Fruit fly (Drosophila melanogaster) whole organism, embryonic: ENCODE measurements around the gene bero.

Experiments used
- B-H1 ChIP-seq: fragments of 200-800 bp; sonication (Bioruptor generic); IDR thresholded peaks from 3 replicates; pipeline ENCODE4 v1.3.6; 2022; ENCODE audit warnings: missing biosample characterization, missing genetic modification characterization
- C15 ChIP-seq: fragments of 200-800 bp; sonication (Bioruptor generic); IDR thresholded peaks from 3 replicates; pipeline ENCODE4 v1.3.6; 2022; ENCODE audit warnings: missing biosample characterization, missing genetic modification characterization
- CG10147 ChIP-seq: fragments of 200-800 bp; sonication (Bioruptor generic); optimal IDR thresholded peaks from 2 replicates; lab custom pipeline; 2019; ENCODE audit warnings: missing biosample characterization, mild to moderate bottlenecking, missing genetic modification characterization, moderate library complexity
- CG10267 ChIP-seq: fragments of 200-800 bp; sonication (Bioruptor generic); optimal IDR thresholded peaks from 2 replicates; lab custom pipeline; 2018; ENCODE audit warnings: missing biosample characterization, mild to moderate bottlenecking, missing genetic modification characterization, moderate library complexity
- CG10565 ChIP-seq: fragments of 200-800 bp; sonication (Bioruptor generic); optimal IDR thresholded peaks from 3 replicates; lab custom pipeline; 2016; ENCODE audit warnings: missing biosample characterization, mild to moderate bottlenecking, missing genetic modification characterization
- CG11456 ChIP-seq: fragments of 200-800 bp; sonication (Bioruptor generic); IDR thresholded peaks from 3 replicates; pipeline ENCODE4 v1.3.6; 2022; ENCODE audit warnings: missing biosample characterization, missing genetic modification characterization
- CG12071 ChIP-seq: fragments of 200-800 bp; sonication (Bioruptor generic); optimal IDR thresholded peaks from 3 replicates; lab custom pipeline; 2018; ENCODE audit warnings: missing biosample characterization, mild to moderate bottlenecking, missing genetic modification characterization
- CG1233 ChIP-seq: fragments of 200-800 bp; sonication (Bioruptor generic); optimal IDR thresholded peaks from 4 replicates; lab custom pipeline; 2018; ENCODE audit warnings: missing biosample characterization, mild to moderate bottlenecking, missing genetic modification characterization
- CG13624 ChIP-seq: fragments of 200-800 bp; sonication (Bioruptor generic); optimal IDR thresholded peaks from 2 replicates; lab custom pipeline; 2016; ENCODE audit warnings: missing biosample characterization, missing genetic modification characterization
- CG16813 ChIP-seq: fragments of 200-800 bp; sonication (Bioruptor generic); IDR thresholded peaks from 3 replicates; pipeline ENCODE4 v1.3.6; 2022; ENCODE audit warnings: missing biosample characterization, missing genetic modification characterization; ENCODE audit not compliant: partially characterized antibody
- CG16815 ChIP-seq: fragments of 200-800 bp; sonication (Bioruptor generic); optimal IDR thresholded peaks from 3 replicates; lab custom pipeline; 2017; ENCODE audit warnings: missing biosample characterization, mild to moderate bottlenecking, missing genetic modification characterization
- CG17802 ChIP-seq: fragments of 200-800 bp; sonication (Bioruptor generic); optimal IDR thresholded peaks from 2 replicates; lab custom pipeline; 2018; ENCODE audit warnings: missing biosample characterization, mild to moderate bottlenecking, missing genetic modification characterization, moderate library complexity
- CG3726 ChIP-seq: fragments of 200-800 bp; sonication (Bioruptor generic); IDR thresholded peaks from 3 replicates; pipeline ENCODE4, ENCODE4 v1.3.6; 2022; ENCODE audit warnings: missing biosample characterization, missing genetic modification characterization
- CG3838 ChIP-seq: fragments of 200-800 bp; sonication (Bioruptor generic); optimal IDR thresholded peaks from 3 replicates; lab custom pipeline; 2016; ENCODE audit warnings: missing biosample characterization, missing genetic modification characterization
- CG43689 ChIP-seq: fragments of 200-800 bp; sonication (Bioruptor generic); IDR thresholded peaks from 2 replicates; pipeline ENCODE4 v1.3.6; 2022; ENCODE audit warnings: missing biosample characterization, missing genetic modification characterization
- CG6654 ChIP-seq: fragments of 200-800 bp; sonication (Bioruptor generic); optimal IDR thresholded peaks from 2 replicates; lab custom pipeline; 2017; ENCODE audit warnings: missing biosample characterization, mild to moderate bottlenecking, missing genetic modification characterization
- CG7271 ChIP-seq: fragments of 200-800 bp; sonication (Bioruptor generic); optimal IDR thresholded peaks from 2 replicates; lab custom pipeline; 2018; ENCODE audit warnings: missing biosample characterization, mild to moderate bottlenecking, missing genetic modification characterization, moderate library complexity
- CG8924 ChIP-seq: fragments of 200-800 bp; optimal IDR thresholded peaks from 3 replicates; lab custom pipeline; 2019; ENCODE audit warnings: missing biosample characterization, mild to moderate bottlenecking, missing genetic modification characterization, moderate library complexity
- Camta ChIP-seq: fragments of 200-800 bp; sonication (Bioruptor generic); optimal IDR thresholded peaks from 2 replicates; lab custom pipeline; 2016; ENCODE audit warnings: missing biosample characterization, missing genetic modification characterization
- CkIIα-i1 ChIP-seq: fragments of 200-800 bp; sonication (Bioruptor generic); IDR thresholded peaks from 2 replicates; pipeline ENCODE4 v1.3.6; 2022; ENCODE audit warnings: missing biosample characterization, missing genetic modification characterization
- Dip2 ChIP-seq: fragments of 200-800 bp; sonication (Bioruptor generic); IDR thresholded peaks from 2 replicates; pipeline ENCODE4 v1.3.6; 2022; ENCODE audit warnings: missing biosample characterization, missing genetic modification characterization
- Dip3 ChIP-seq: fragments of 200-800 bp; sonication (Bioruptor generic); optimal IDR thresholded peaks from 3 replicates; lab custom pipeline; 2016; ENCODE audit warnings: missing biosample characterization, missing genetic modification characterization
- Doc2 ChIP-seq: fragments of 200-800 bp; sonication (Bioruptor generic); IDR thresholded peaks from 2 replicates; pipeline ENCODE4 v1.3.6; 2022; ENCODE audit warnings: missing biosample characterization, missing genetic modification characterization
- Gug ChIP-seq: fragments of 200-800 bp; sonication (Bioruptor generic); IDR thresholded peaks from 4 replicates; pipeline ENCODE4 v1.3.6; 2022; ENCODE audit warnings: missing biosample characterization, missing genetic modification characterization
- Nf-YB ChIP-seq: fragments of 200-800 bp; sonication (Bioruptor generic); optimal IDR thresholded peaks from 3 replicates; lab custom pipeline; 2019; ENCODE audit warnings: missing biosample characterization, mild to moderate bottlenecking, missing genetic modification characterization, moderate library complexity
- Oli ChIP-seq: fragments of 200-800 bp; sonication (Bioruptor generic); optimal IDR thresholded peaks from 2 replicates; lab custom pipeline; 2018; ENCODE audit warnings: missing biosample characterization, mild to moderate bottlenecking, missing genetic modification characterization, moderate library complexity
- Sry-δ ChIP-seq: fragments of 200-800 bp; sonication (Bioruptor generic); optimal IDR thresholded peaks from 2 replicates; lab custom pipeline; 2016; ENCODE audit warnings: missing biosample characterization, missing genetic modification characterization
- Tbp ChIP-seq: fragments of >200 bp; optimal IDR thresholded peaks from 2 replicates; lab custom pipeline; 2018; ENCODE audit warnings: missing biosample characterization, missing genetic modification characterization
- Xbp1 ChIP-seq: fragments of 200-800 bp; sonication (Bioruptor generic); optimal IDR thresholded peaks from 3 replicates; lab custom pipeline; 2016; ENCODE audit warnings: missing biosample characterization, mild to moderate bottlenecking, missing genetic modification characterization
- bbx ChIP-seq: fragments of 200-800 bp; sonication (Bioruptor generic); IDR thresholded peaks from 2 replicates; pipeline ENCODE4 v1.3.6; 2022; ENCODE audit warnings: missing biosample characterization, missing genetic modification characterization; ENCODE audit not compliant: partially characterized antibody
- bcd ChIP-seq: fragments of 200-800 bp; sonication (Bioruptor generic); optimal IDR thresholded peaks from 2 replicates; lab custom pipeline; 2017; ENCODE audit warnings: missing biosample characterization, mild to moderate bottlenecking, missing genetic modification characterization
- bigmax ChIP-seq: fragments of 200-800 bp; sonication (Bioruptor generic); optimal IDR thresholded peaks from 2 replicates; lab custom pipeline; 2018; ENCODE audit warnings: missing biosample characterization, mild to moderate bottlenecking, missing genetic modification characterization
- bsh ChIP-seq, 2 experiments: fragments of 200-800 bp; sonication (Bioruptor generic); optimal IDR thresholded peaks; 2 replicates each; lab custom pipeline; 2017 to 2018; ENCODE audit warnings: mild to moderate bottlenecking in 2 of 2, missing biosample characterization in 2 of 2, missing genetic modification characterization in 2 of 2, moderate library complexity in 1 of 2
- cas ChIP-seq: fragments of 200-800 bp; sonication (Bioruptor generic); IDR thresholded peaks from 2 replicates; pipeline ENCODE4 v1.3.6; 2022; ENCODE audit warnings: missing biosample characterization, missing genetic modification characterization
- eyg ChIP-seq: fragments of 200-800 bp; sonication (Bioruptor generic); optimal IDR thresholded peaks from 3 replicates; lab custom pipeline; 2016; ENCODE audit warnings: missing biosample characterization, missing genetic modification characterization
- gce ChIP-seq: fragments of 200-800 bp; sonication (Bioruptor generic); IDR thresholded peaks from 3 replicates; pipeline ENCODE4 v1.3.6; 2022; ENCODE audit warnings: missing biosample characterization, missing genetic modification characterization
- grau ChIP-seq: fragments of 200-800 bp; optimal IDR thresholded peaks from 3 replicates; lab custom pipeline; 2019; ENCODE audit warnings: missing biosample characterization, mild to moderate bottlenecking, missing genetic modification characterization, moderate library complexity
- hb ChIP-seq: fragments of 200-800 bp; sonication (Bioruptor generic); IDR thresholded peaks from 3 replicates; pipeline ENCODE4 v1.3.6; 2022; ENCODE audit warnings: missing biosample characterization, missing genetic modification characterization; ENCODE audit not compliant: partially characterized antibody
- her ChIP-seq: fragments of 200-800 bp; sonication (Bioruptor generic); optimal IDR thresholded peaks from 2 replicates; lab custom pipeline; 2016; ENCODE audit warnings: missing biosample characterization, missing genetic modification characterization
- insv ChIP-seq, 2 experiments: fragments of 200-800 bp; sonication (Bioruptor generic); optimal IDR thresholded peaks; 3 replicates each; lab custom pipeline; 2016 to 2018; ENCODE audit warnings: missing biosample characterization in 2 of 2, missing genetic modification characterization in 2 of 2
- jigr1 ChIP-seq: fragments of 200-800 bp; sonication (Bioruptor generic); IDR thresholded peaks from 3 replicates; pipeline ENCODE4 v1.3.6; 2022; ENCODE audit warnings: missing biosample characterization, missing genetic modification characterization
- lola ChIP-seq, 3 experiments: fragments of >200 bp in 2 of 3; fragments of 200-800 bp in 1 of 3; sonication (Bioruptor generic) in 1 of 3; optimal IDR thresholded peaks; 2 replicates each; lab custom pipeline; 2017 to 2019; ENCODE audit warnings: missing biosample characterization in 3 of 3, missing genetic modification characterization in 3 of 3, mild to moderate bottlenecking in 1 of 3, moderate library complexity in 1 of 3
- nerfin-1 ChIP-seq: fragments of 200-800 bp; sonication (Bioruptor generic); optimal IDR thresholded peaks from 3 replicates; lab custom pipeline; 2019; ENCODE audit warnings: missing biosample characterization, mild to moderate bottlenecking, missing genetic modification characterization, moderate library complexity
- odd ChIP-seq: fragments of 200-800 bp; sonication (Bioruptor generic); optimal IDR thresholded peaks from 2 replicates; lab custom pipeline; 2017; ENCODE audit warnings: missing biosample characterization, mild to moderate bottlenecking, missing genetic modification characterization
- pfk ChIP-seq: fragments of 200-800 bp; sonication (Bioruptor generic); optimal IDR thresholded peaks from 2 replicates; lab custom pipeline; 2018; ENCODE audit warnings: missing biosample characterization, mild to moderate bottlenecking, missing genetic modification characterization, moderate library complexity
- pum ChIP-seq: fragments of 200-800 bp; sonication (Bioruptor generic); optimal IDR thresholded peaks from 2 replicates; lab custom pipeline; 2016; ENCODE audit warnings: missing biosample characterization, missing genetic modification characterization
- twi ChIP-seq: fragments of 200-800 bp; optimal IDR thresholded peaks from 2 replicates; lab custom pipeline; 2019; ENCODE audit warnings: missing biosample characterization, mild to moderate bottlenecking, missing genetic modification characterization, moderate library complexity
- tx ChIP-seq: fragments of 200-800 bp; sonication (Bioruptor generic); optimal IDR thresholded peaks from 2 replicates; lab custom pipeline; 2016; ENCODE audit warnings: missing biosample characterization, missing genetic modification characterization
- yki ChIP-seq: fragments of >200 bp; optimal IDR thresholded peaks from 3 replicates; lab custom pipeline; 2018
- zfh1 ChIP-seq: fragments of 200-800 bp; sonication (Bioruptor generic); IDR thresholded peaks from 3 replicates; pipeline ENCODE4 v1.3.6; 2022; ENCODE audit warnings: missing biosample characterization, missing genetic modification characterization

bero gene

DNA sequence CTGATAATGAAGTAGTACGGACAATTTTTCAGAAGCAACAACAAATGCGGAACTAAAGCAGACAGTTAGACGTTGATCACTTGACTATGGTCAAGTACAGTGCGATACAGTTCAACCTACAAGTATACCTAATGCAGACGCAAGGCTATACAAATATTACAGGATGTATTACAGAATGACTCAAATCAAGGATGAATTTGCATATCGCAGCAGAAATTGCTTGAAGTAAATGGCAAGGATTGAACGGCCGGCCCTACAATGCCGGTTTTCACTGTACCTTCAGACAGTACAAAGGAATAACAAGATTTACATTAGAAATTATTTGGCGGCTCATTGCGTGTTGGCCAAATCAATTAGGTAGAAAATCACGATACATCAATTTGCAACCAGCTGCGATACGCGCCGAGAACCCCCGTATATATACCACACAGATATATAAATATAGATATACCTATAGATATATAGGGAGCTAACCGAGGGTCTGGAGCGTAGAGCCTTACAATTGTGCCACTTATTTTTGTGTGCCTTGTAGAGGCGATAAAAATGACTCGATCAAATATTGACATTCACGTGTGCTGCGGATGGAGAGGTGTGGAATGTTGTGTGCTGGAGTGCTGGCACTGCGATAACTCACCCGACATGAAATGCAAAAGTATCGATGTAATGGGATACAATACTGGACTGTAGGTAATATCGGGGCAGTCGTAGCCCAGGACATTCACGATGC, 23.0 kb downstream of the bero start:
- no peak for TF ChIP-seq bigmax
- TF ChIP-seq CG17802 (tag; lab: Kevin White, UChicago), result no peak
- TF ChIP-seq CG10565 (GFP tag; lab: Kevin White, UChicago), result no peak
- no peak for TF ChIP-seq CG8924 (tag; lab: Kevin White, UChicago)
- no peak for TF ChIP-seq yki (lab: Kevin White, UChicago)
- no peak for TF ChIP-seq cas
- TF ChIP-seq pum (GFP tag; lab: Kevin White, UChicago), result peak; percentile 23
- no peak for TF ChIP-seq Dip2
- TF ChIP-seq her (GFP tag; lab: Kevin White, UChicago), result peak; percentile 39
- no peak for TF ChIP-seq Doc2 (GFP tag; lab: Robert Waterston, UW)
- no peak for TF ChIP-seq twi (tag; lab: Kevin White, UChicago)
- peak; percentile 25 for TF ChIP-seq CG16815 (GFP tag; lab: Kevin White, UChicago)
- TF ChIP-seq CG3726, result no peak
- no peak for TF ChIP-seq Camta
- peak in 1 of 2 experiments; percentile 22 for TF ChIP-seq bsh (GFP tag; optimal IDR thresholded peaks at IDR 0.05; lab: Kevin White, UChicago)
- peak; percentile 50 for TF ChIP-seq bcd (GFP tag; lab: Kevin White, UChicago)
- no peak for TF ChIP-seq gce (GFP tag; lab: Robert Waterston, UW)
- 0 out of 3 replicates have a peak, but pooled peaks have one; percentile 67 for TF ChIP-seq C15 (GFP tag; lab: Robert Waterston, UW)
- TF ChIP-seq eyg, result peak; percentile 5
- TF ChIP-seq Dip3 (GFP tag; lab: Kevin White, UChicago), result peak; percentile 54
- TF ChIP-seq bbx (GFP tag; lab: Robert Waterston, UW), result no peak
- no peak for TF ChIP-seq tx
- TF ChIP-seq odd (GFP tag; lab: Kevin White, UChicago), result peak; percentile 12
- TF ChIP-seq Sry-δ (GFP tag; lab: Kevin White, UChicago), result peak; percentile 20
- TF ChIP-seq CG10147 (GFP tag; lab: Kevin White, UChicago), result peak; percentile 22
- peak; percentile 50 for TF ChIP-seq Xbp1 (GFP tag; lab: Kevin White, UChicago)
- TF ChIP-seq grau, result peak; percentile 90
- TF ChIP-seq Nf-YB (GFP tag; lab: Kevin White, UChicago), result no peak
- TF ChIP-seq CG1233 (GFP tag; lab: Kevin White, UChicago), result no peak
- TF ChIP-seq CG16813 (GFP tag; lab: Robert Waterston, UW), result no peak
- no peak for TF ChIP-seq lola (GFP tag; optimal IDR thresholded peaks at IDR 0.05; lab: Kevin White, UChicago)
- TF ChIP-seq insv (GFP tag; optimal IDR thresholded peaks at IDR 0.05; lab: Kevin White, UChicago), result no peak
- TF ChIP-seq CG12071, result no peak
- TF ChIP-seq Tbp (GFP tag; lab: Kevin White, UChicago), result no peak
- no peak for TF ChIP-seq pfk (GFP tag; lab: Kevin White, UChicago)
- peak; percentile 78; the same call in 3 of the 4 replicates for TF ChIP-seq Gug (GFP tag; lab: Robert Waterston, UW)
- no peak for TF ChIP-seq CkIIα-i1 (GFP tag; lab: Robert Waterston, UW)
- no peak; the same call in 2 of the 3 replicates for TF ChIP-seq CG11456 (GFP tag; lab: Robert Waterston, UW)
- TF ChIP-seq zfh1 (GFP tag; lab: Robert Waterston, UW), result peak; percentile 52; the same call in 1 of the 3 replicates
- no peak for TF ChIP-seq jigr1 (GFP tag; lab: Robert Waterston, UW)
- peak; percentile 69 for TF ChIP-seq CG13624 (GFP tag; lab: Kevin White, UChicago)
- no peak for TF ChIP-seq hb
- no peak for TF ChIP-seq CG3838 (GFP tag; lab: Kevin White, UChicago)
- TF ChIP-seq CG43689 (GFP tag; lab: Robert Waterston, UW), result 0 out of 2 replicates have a peak, but pooled peaks have one; percentile 17
- TF ChIP-seq nerfin-1, result no peak
- TF ChIP-seq CG6654 (GFP tag; lab: Kevin White, UChicago), result no peak
- peak; percentile 49; the same call in 1 of the 3 replicates for TF ChIP-seq B-H1 (GFP tag; lab: Robert Waterston, UW)
- TF ChIP-seq CG7271 (tag; lab: Kevin White, UChicago), result no peak
- peak; percentile 38 for TF ChIP-seq Oli (tag; lab: Kevin White, UChicago)
- TF ChIP-seq CG10267 (tag; lab: Kevin White, UChicago), result no peak
